Fruit fly (Drosophila melanogaster) whole organism, pupa: Measurements from ENCODE around the gene CG44836.

Experiments used
- EcR ChIP-seq: fragments of 200-800 bp; sonication (Bioruptor generic); optimal IDR thresholded peaks from 3 replicates; lab custom pipeline; 2019; ENCODE audit warnings: missing biosample characterization, missing genetic modification characterization, mild to moderate bottlenecking, moderate library complexity, missing genetic modification reagents
- fd96Ca ChIP-seq: fragments of 200-800 bp; sonication (Bioruptor generic); IDR thresholded peaks from 3 replicates; pipeline ENCODE4 v1.3.6; 2022; ENCODE audit warnings: missing biosample characterization, missing genetic modification characterization

dm6 chr3L:16393700-16394099 is 6.4 kb downstream of the CG44836 start:
- no peak for TF ChIP-seq fd96Ca (GFP tag; lab: Robert Waterston, UW)
- no peak for TF ChIP-seq EcR (GFP tag; lab: Kevin White, UChicago)
